Worm (Caenorhabditis elegans): ENCODE measurements around the gene K08D12.8.
A peak's percentile ranks its signal among the peaks of the same experiment; 100 is the strongest.

K08D12.8 gene

DNA sequence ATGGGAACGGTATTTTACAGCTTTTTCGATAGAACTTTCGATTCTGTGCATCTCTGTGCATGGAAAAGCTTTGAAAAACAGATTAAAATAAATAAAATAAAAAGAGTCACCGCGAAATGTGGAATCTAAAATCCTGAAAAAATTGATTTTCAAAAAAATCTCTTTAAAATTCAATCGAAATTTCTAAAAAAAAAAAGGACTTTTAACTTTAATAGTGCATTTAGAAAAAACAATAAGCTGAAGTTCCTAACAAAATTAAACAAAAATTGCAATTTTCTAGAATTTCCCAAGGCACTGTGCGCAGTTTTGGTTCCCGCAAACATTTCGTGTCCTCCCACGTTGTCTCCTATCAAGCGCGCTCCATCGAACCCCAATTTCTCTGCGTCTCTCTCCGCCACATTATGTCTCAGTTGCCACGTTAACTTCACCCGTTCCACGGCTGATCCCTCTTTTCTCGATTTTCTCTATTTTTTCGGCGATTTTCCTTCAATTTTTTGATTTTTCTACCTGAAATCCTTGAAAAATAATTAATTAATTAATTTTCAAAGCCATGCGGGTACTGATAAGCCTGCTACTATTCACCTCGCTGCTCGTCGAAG lies 19.6 kb downstream of the K08D12.8 start, which contains the start of the genes Y41D4A.6 and Y41D4A.4 (continued):
- TF ChIP-seq rbr-2 (tag; optimal IDR thresholded peaks at IDR 0.05) (peak; percentile 87), Y48G9A.11 (GFP tag; IDR thresholded peaks at IDR 0.05) (peak; percentile 71), lin-38 (GFP tag; IDR thresholded peaks at IDR 0.05) (peak; percentile 98), attf-4 (tag; optimal IDR thresholded peaks at IDR 0.05) (no peak), daf-16 (GFP tag; optimal IDR thresholded peaks at IDR 0.05) (no peak), daf-16 (tag; optimal IDR thresholded peaks at IDR 0.05) (peak; percentile 19), hif-1 (tag; optimal IDR thresholded peaks at IDR 0.05) (peak in 1 of 2 experiments; percentile 94), nhr-102 (tag; optimal IDR thresholded peaks at IDR 0.05) (peak; percentile 48), sdz-12 (GFP tag; optimal IDR thresholded peaks at IDR 0.05) (peak; percentile 53), vab-7 (GFP tag; IDR thresholded peaks at IDR 0.05) (peak; percentile 87), Y105C5A.15 (GFP tag; IDR thresholded peaks at IDR 0.05) (no peak), ceh-62 (tag; optimal IDR thresholded peaks at IDR 0.05) (no peak), hlh-11 (tag; optimal IDR thresholded peaks at IDR 0.05) (peak; percentile 78), nhr-41 (GFP tag; IDR thresholded peaks at IDR 0.05) (no peak), T20F7.1 (GFP tag; optimal IDR thresholded peaks at IDR 0.05) (peak; percentile 73), nhr-77 (tag; optimal IDR thresholded peaks at IDR 0.05) (peak; percentile 77), hmg-1.1 (GFP tag; IDR thresholded peaks at IDR 0.05) (peak; percentile 76), mes-2 (tag; optimal IDR thresholded peaks at IDR 0.05; ENCODE audit: poor library complexity, severe bottlenecking) (peak; percentile 96), ceh-20 (GFP tag; IDR thresholded peaks at IDR 0.05) (peak; percentile 69), ztf-7 (tag; optimal IDR thresholded peaks at IDR 0.05) (peak; percentile 10), ceh-44 (GFP tag; IDR thresholded peaks at IDR 0.05) (peak; percentile 94), mdt-29 (GFP tag; IDR thresholded peaks at IDR 0.05) (no peak), jun-1 (tag; optimal IDR thresholded peaks at IDR 0.05) (no peak)

- TF ChIP-seq dmd-6 (GFP tag; IDR thresholded peaks at IDR 0.05) (0 out of 2 replicates have a peak, but pooled peaks have one; percentile 7), hlh-11 (tag; optimal IDR thresholded peaks at IDR 0.05) (peak; percentile 19), daf-16 (GFP tag; optimal IDR thresholded peaks at IDR 0.05) (peak in 1 of 2 experiments; percentile 40), daf-16 (tag; optimal IDR thresholded peaks at IDR 0.05) (no peak), mxl-3 (GFP tag; optimal IDR thresholded peaks at IDR 0.05) (no peak)
Measured at ce11 chrIV:1751243-1751642, 25.3 kb downstream of the K08D12.8 start.

- TF ChIP-seq jun-1 (tag; optimal IDR thresholded peaks at IDR 0.05) (no peak), set-16 (GFP tag; IDR thresholded peaks at IDR 0.05) (peak; percentile 66)
Measured at ce11 chrIV:1752480-1752879, 26.5 kb downstream of the K08D12.8 start.

ce11 chrIV:1753481-1753880 lies 27.5 kb downstream of the K08D12.8 start, which contains the start of gene Y41D4A.3:
TSS of gene Y41D4A.3 (plus strand) at chrIV:1753781.
- TF ChIP-seq aha-1 (tag) = peak; percentile 11
- no peak for TF ChIP-seq Y5F2A.4 (GFP tag; optimal IDR thresholded peaks at IDR 0.05)
- TF ChIP-seq mes-2 (tag; optimal IDR thresholded peaks at IDR 0.05; ENCODE audit: poor library complexity, severe bottlenecking) = no peak

DNA sequence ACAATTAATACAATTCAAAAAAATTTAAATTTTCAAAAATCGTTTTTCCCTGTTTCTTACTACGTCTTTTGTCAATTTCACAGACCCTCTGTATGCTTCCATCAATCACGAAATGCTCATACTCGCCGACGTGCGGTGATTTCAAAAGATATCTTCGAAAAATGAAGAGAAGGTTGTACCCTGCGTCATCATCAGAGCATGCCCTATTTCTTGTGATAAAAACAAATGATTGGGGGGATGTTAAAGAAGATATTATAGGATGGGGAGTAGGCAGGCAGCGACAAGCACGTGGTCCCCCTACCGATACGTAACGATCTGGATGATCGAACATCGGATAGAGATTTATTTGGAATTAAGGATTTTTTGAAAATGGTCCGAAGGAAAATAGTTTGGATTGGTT lies 32.6 kb downstream of the K08D12.8 start:
- TF ChIP-seq nhr-11 (tag; optimal IDR thresholded peaks at IDR 0.05) = peak; percentile 59
- TF ChIP-seq Y5F2A.4 (GFP tag; optimal IDR thresholded peaks at IDR 0.05) = no peak
- peak; percentile 21 for TF ChIP-seq hlh-30 (tag; optimal IDR thresholded peaks at IDR 0.05; ENCODE audit: insufficient read depth)
- peak in 1 of 2 experiments; percentile 97 for TF ChIP-seq unc-62 (GFP tag; optimal IDR thresholded peaks at IDR 0.05 in 1 of 2)
- TF ChIP-seq unc-62 (tag; optimal IDR thresholded peaks at IDR 0.05) = no peak
